Worm (Caenorhabditis elegans) whole organism, L1 larva: ENCODE results near the gene egl-13.
A peak's percentile ranks its signal among the peaks of the same experiment; 100 is the strongest.

Experiments used
- F16B12.6 ChIP-seq: fragments of 150-350 bp; optimal IDR thresholded peaks from 2 replicates; lab custom pipeline; 2014; ENCODE audit warnings: missing biosample characterization, missing genetic modification characterization
- aha-1 ChIP-seq: fragments of 150-350 bp; optimal IDR thresholded peaks from 2 replicates; lab custom pipeline; 2014; ENCODE audit warnings: missing biosample characterization, missing genetic modification characterization
- alr-1 ChIP-seq: fragments of 200-800 bp; sonication (Bioruptor generic); optimal IDR thresholded peaks from 2 replicates; lab custom pipeline; 2018; ENCODE audit warnings: borderline replicate concordance, mild to moderate bottlenecking, missing genetic modification characterization, missing compliant biosample characterization
- aly-2 ChIP-seq: fragments of 150-350 bp; optimal IDR thresholded peaks from 2 replicates; lab custom pipeline; 2014; ENCODE audit warnings: missing biosample characterization, missing genetic modification characterization
- blmp-1 ChIP-seq: fragments of 150-350 bp; optimal IDR thresholded peaks from 2 replicates; lab custom pipeline; 2014; ENCODE audit warnings: missing biosample characterization, missing genetic modification characterization
- ceh-63 ChIP-seq: fragments of 200-800 bp; sonication (Bioruptor generic); optimal IDR thresholded peaks from 2 replicates; lab custom pipeline; 2018; ENCODE audit warnings: mild to moderate bottlenecking, missing genetic modification characterization, missing compliant biosample characterization
- ceh-8 ChIP-seq: fragments of 200-800 bp; sonication (Bioruptor generic); optimal IDR thresholded peaks from 2 replicates; lab custom pipeline; 2018; ENCODE audit warnings: mild to moderate bottlenecking, missing genetic modification characterization, moderate library complexity, missing compliant biosample characterization
- dpl-1 ChIP-seq, 3 experiments: fragments of 150-350 bp in 2 of 3; sonication (generic microtip) in 1 of 3; optimal IDR thresholded peaks; 2 replicates each; lab custom pipeline; 2014 to 2017; ENCODE audit warnings: missing biosample characterization in 3 of 3, missing genetic modification characterization in 3 of 3, missing genetic modification reagents in 3 of 3
- dsc-1 ChIP-seq: sonication (generic microtip); optimal IDR thresholded peaks from 2 replicates; lab custom pipeline; 2016; ENCODE audit warnings: mild to moderate bottlenecking, missing genetic modification characterization, missing compliant biosample characterization
- efl-1 ChIP-seq, 4 experiments: fragments of 150-350 bp; optimal IDR thresholded peaks in 3 of 4; peaks in 1 of 4; 1 replicate in 1 of 4; 2 replicates in 3 of 4; lab custom pipeline; 2014; ENCODE audit warnings: missing biosample characterization in 2 of 4, missing genetic modification characterization in 2 of 4, missing genetic modification reagents in 2 of 4
- efl-3 ChIP-seq: fragments of 200-800 bp; sonication (Bioruptor generic); optimal IDR thresholded peaks from 2 replicates; lab custom pipeline; 2018; ENCODE audit warnings: mild to moderate bottlenecking, missing genetic modification characterization, missing compliant biosample characterization
- elt-2 ChIP-seq: sonication (generic microtip); optimal IDR thresholded peaks from 2 replicates; lab custom pipeline; 2016; ENCODE audit warnings: missing genetic modification characterization, mild to moderate bottlenecking, inconsistent platforms, missing compliant biosample characterization, missing genetic modification reagents
- elt-3 ChIP-seq, 6 experiments: fragments of 150-350 bp in 1 of 6; sonication (generic microtip); optimal IDR thresholded peaks; 2 replicates each; lab custom pipeline; 2017 to 2018; ENCODE audit warnings: missing biosample characterization in 6 of 6, missing genetic modification characterization in 6 of 6, inconsistent platforms in 1 of 6
- fkh-10 ChIP-seq: sonication (generic microtip); optimal IDR thresholded peaks from 2 replicates; lab custom pipeline; 2017; ENCODE audit warnings: missing biosample characterization, missing genetic modification reagents, missing genetic modification characterization
- fkh-8 ChIP-seq: sonication (generic microtip); optimal IDR thresholded peaks from 2 replicates; lab custom pipeline; 2016; ENCODE audit warnings: mild to moderate bottlenecking, missing genetic modification characterization, missing compliant biosample characterization
- grh-1 ChIP-seq: fragments of 200-800 bp; sonication (Bioruptor generic); IDR thresholded peaks from 2 replicates; pipeline ENCODE4 v1.3.6; 2022; ENCODE audit warnings: missing genetic modification reagents, missing genetic modification characterization, missing compliant biosample characterization
- hlh-17 ChIP-seq: fragments of 200-800 bp; sonication (Bioruptor generic); optimal IDR thresholded peaks from 2 replicates; lab custom pipeline; 2018; ENCODE audit warnings: missing genetic modification characterization, mild to moderate bottlenecking, missing compliant biosample characterization, moderate library complexity, borderline replicate concordance
- hpl-2 ChIP-seq: fragments of 150-350 bp; optimal IDR thresholded peaks from 2 replicates; lab custom pipeline; 2014; ENCODE audit warnings: missing biosample characterization, missing genetic modification reagents, missing genetic modification characterization
- isw-1 ChIP-seq: fragments of 200-800 bp; sonication (Bioruptor generic); IDR thresholded peaks from 2 replicates; pipeline ENCODE4 v1.3.6; 2022; ENCODE audit warnings: missing genetic modification characterization, missing compliant biosample characterization
- jun-1 ChIP-seq: fragments of 150-350 bp; optimal IDR thresholded peaks from 2 replicates; lab custom pipeline; 2014; ENCODE audit warnings: missing biosample characterization, missing genetic modification reagents, missing genetic modification characterization
- lin-14 ChIP-seq: fragments of 200-800 bp; sonication (Bioruptor generic); optimal IDR thresholded peaks from 2 replicates; lab custom pipeline; 2018; ENCODE audit warnings: mild to moderate bottlenecking, missing genetic modification characterization, moderate library complexity, missing compliant biosample characterization
- lin-15B ChIP-seq: fragments of 150-350 bp; sonication (generic microtip); optimal IDR thresholded peaks from 3 replicates; lab custom pipeline; 2014; ENCODE audit warnings: missing biosample characterization, missing genetic modification characterization
- lin-35 ChIP-seq, 2 experiments: fragments of 150-350 bp; optimal IDR thresholded peaks; 2 replicates each; lab custom pipeline; 2014; ENCODE audit warnings: missing biosample characterization in 2 of 2, missing genetic modification characterization in 2 of 2, missing genetic modification reagents in 2 of 2
- lsy-2 ChIP-seq, 2 experiments: fragments of 150-350 bp; optimal IDR thresholded peaks; 2 replicates each; lab custom pipeline; 2014; ENCODE audit warnings: missing biosample characterization in 2 of 2, missing genetic modification characterization in 2 of 2
- mdl-1 ChIP-seq, 2 experiments: fragments of 150-350 bp; optimal IDR thresholded peaks; 2 replicates each; lab custom pipeline; 2014 to 2017; ENCODE audit warnings: missing biosample characterization in 2 of 2, missing genetic modification characterization in 2 of 2, inconsistent platforms in 1 of 2
- mef-2 ChIP-seq: fragments of 150-350 bp; optimal IDR thresholded peaks from 2 replicates; lab custom pipeline; 2014; ENCODE audit warnings: missing biosample characterization, missing genetic modification characterization
- mep-1 ChIP-seq: fragments of 150-350 bp; optimal IDR thresholded peaks from 2 replicates; lab custom pipeline; 2014; ENCODE audit warnings: missing biosample characterization, missing genetic modification characterization
- nhr-19 ChIP-seq: fragments of 200-800 bp; sonication (Bioruptor generic); conservative IDR thresholded peaks from 2 replicates; pipeline ENCODE4 v1.3.6; 2022; ENCODE audit warnings: missing genetic modification characterization, missing compliant biosample characterization
- nhr-20 ChIP-seq: sonication (generic microtip); optimal IDR thresholded peaks from 2 replicates; lab custom pipeline; 2016; ENCODE audit warnings: mild to moderate bottlenecking, missing genetic modification characterization, missing compliant biosample characterization
- nhr-237 ChIP-seq: fragments of 150-350 bp; optimal IDR thresholded peaks from 2 replicates; lab custom pipeline; 2014; ENCODE audit warnings: missing biosample characterization, missing genetic modification characterization
- nhr-71 ChIP-seq: sonication (generic microtip); optimal IDR thresholded peaks from 2 replicates; lab custom pipeline; 2016; ENCODE audit warnings: mild to moderate bottlenecking, missing genetic modification characterization, moderate library complexity, missing compliant biosample characterization
- nhr-76 ChIP-seq: sonication (generic microtip); optimal IDR thresholded peaks from 2 replicates; lab custom pipeline; 2017; ENCODE audit warnings: missing biosample characterization, missing genetic modification characterization
- nhr-90 ChIP-seq: sonication (generic microtip); optimal IDR thresholded peaks from 2 replicates; lab custom pipeline; 2016; ENCODE audit warnings: mild to moderate bottlenecking, missing genetic modification characterization, missing compliant biosample characterization; ENCODE audit not compliant: poor library complexity
- pag-3 ChIP-seq: sonication (generic microtip); optimal IDR thresholded peaks from 2 replicates; lab custom pipeline; 2017; ENCODE audit warnings: missing genetic modification characterization, mild to moderate bottlenecking, missing compliant biosample characterization, antibody characterized with exemption, borderline replicate concordance; ENCODE audit not compliant: insufficient read depth
- pqm-1 ChIP-seq: sonication (generic microtip); optimal IDR thresholded peaks from 3 replicates; lab custom pipeline; 2017; ENCODE audit warnings: missing biosample characterization, missing genetic modification characterization
- sup-37 ChIP-seq: fragments of 200-800 bp; sonication (Bioruptor generic); optimal IDR thresholded peaks from 2 replicates; lab custom pipeline; 2018; ENCODE audit warnings: mild to moderate bottlenecking, missing genetic modification characterization, missing compliant biosample characterization
- tlp-1 ChIP-seq: fragments of 150-350 bp; optimal IDR thresholded peaks from 2 replicates; lab custom pipeline; 2014; ENCODE audit warnings: missing biosample characterization, missing genetic modification characterization
- unc-130 ChIP-seq: fragments of 150-350 bp; optimal IDR thresholded peaks from 2 replicates; lab custom pipeline; 2017; ENCODE audit warnings: missing biosample characterization, missing genetic modification characterization, inconsistent platforms
- unc-62 ChIP-seq: fragments of 150-350 bp; optimal IDR thresholded peaks from 2 replicates; lab custom pipeline; 2014; ENCODE audit warnings: missing biosample characterization, missing genetic modification reagents, missing genetic modification characterization
- unc-86 ChIP-seq: sonication (generic microtip); optimal IDR thresholded peaks from 2 replicates; lab custom pipeline; 2016; ENCODE audit warnings: missing genetic modification characterization, missing compliant biosample characterization
- unc-98 ChIP-seq: fragments of 200-800 bp; sonication (Bioruptor generic); IDR thresholded peaks from 2 replicates; pipeline ENCODE4 v1.3.6; 2022; ENCODE audit warnings: missing genetic modification characterization, missing compliant biosample characterization
- xbp-1 ChIP-seq: sonication (generic microtip); optimal IDR thresholded peaks from 2 replicates; lab custom pipeline; 2016; ENCODE audit warnings: missing genetic modification characterization, missing compliant biosample characterization
- ztf-11 ChIP-seq, 2 experiments: sonication (generic microtip); optimal IDR thresholded peaks; 2 replicates each; lab custom pipeline; 2016 to 2017; ENCODE audit warnings: missing genetic modification characterization in 2 of 2, missing biosample characterization in 1 of 2, missing compliant biosample characterization in 1 of 2

Gene egl-13

DNA sequence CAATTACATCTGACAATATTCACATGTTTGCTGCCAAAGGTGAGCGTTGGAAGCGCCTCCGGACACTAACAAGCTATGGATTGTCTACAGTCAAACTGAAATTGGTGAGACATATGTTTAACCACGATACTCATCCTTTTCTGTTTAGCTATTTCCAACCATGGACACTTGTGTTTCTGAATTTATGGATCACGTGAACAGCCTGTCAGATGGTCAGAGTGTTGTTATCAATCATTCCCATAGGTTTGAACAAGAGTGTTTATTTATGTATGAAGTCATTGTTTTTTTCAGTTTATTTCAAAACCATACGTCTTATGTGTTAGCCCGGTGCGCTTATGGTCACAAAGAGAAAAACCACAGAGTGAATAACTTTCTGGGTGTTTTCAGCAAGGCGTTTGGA lies 51.7 kb downstream of the egl-13 start:
- no peak for TF ChIP-seq hlh-17 (GFP tag; lab: Kevin White, UChicago)
- TF ChIP-seq efl-3 (GFP tag; lab: Kevin White, UChicago) = no peak
- TF ChIP-seq dsc-1 (tag; lab: Kevin White, UChicago) = no peak
- TF ChIP-seq lin-15B (tag; lab: Kevin White, UChicago) = no peak
- TF ChIP-seq F16B12.6 = no peak
- TF ChIP-seq elt-3 (tag; optimal IDR thresholded peaks at IDR 0.05; lab: Kevin White, UChicago) = peak in 1 of 6 experiments; percentile 24
- no peak for TF ChIP-seq ztf-11 (tag; optimal IDR thresholded peaks at IDR 0.05; lab: Kevin White, UChicago)
- no peak for TF ChIP-seq unc-130
- no peak for TF ChIP-seq xbp-1 (tag; lab: Kevin White, UChicago)
- TF ChIP-seq mep-1 = no peak
- TF ChIP-seq mdl-1 (tag; optimal IDR thresholded peaks at IDR 0.05; lab: Kevin White, UChicago) = no peak
- TF ChIP-seq alr-1 (tag; lab: Kevin White, UChicago) = no peak
- no peak for TF ChIP-seq hpl-2 (GFP tag; lab: Kevin White, UChicago)
- TF ChIP-seq dpl-1 (GFP tag; optimal IDR thresholded peaks at IDR 0.05; lab: Kevin White, UChicago) = no peak
- TF ChIP-seq unc-98 (GFP tag; lab: Robert Waterston, UW) = no peak
- TF ChIP-seq efl-1 (optimal IDR thresholded peaks at IDR 0.05; lab: Kevin White, UChicago) = no peak
- peak in 1 of 2 experiments; percentile 29 for TF ChIP-seq efl-1 (GFP tag; optimal IDR thresholded peaks at IDR 0.05 in 1 of 2; lab: Kevin White, UChicago)
- no peak for TF ChIP-seq sup-37 (GFP tag; lab: Kevin White, UChicago)
- no peak for TF ChIP-seq tlp-1 (tag; lab: Kevin White, UChicago)
- no peak for TF ChIP-seq pqm-1 (tag; lab: Kevin White, UChicago)
- TF ChIP-seq jun-1 (tag; lab: Kevin White, UChicago) = no peak
- no peak for TF ChIP-seq nhr-237
- TF ChIP-seq mef-2 = no peak
- TF ChIP-seq fkh-10 = no peak
- TF ChIP-seq nhr-19 (GFP tag; lab: Robert Waterston, UW) = no peak
- TF ChIP-seq aha-1 = no peak
- TF ChIP-seq aly-2 (tag; lab: Kevin White, UChicago) = no peak
- peak; percentile 27 for TF ChIP-seq nhr-90 (tag; lab: Kevin White, UChicago)
- TF ChIP-seq ceh-8 (GFP tag; lab: Kevin White, UChicago) = no peak
- TF ChIP-seq pag-3 = no peak
- no peak for TF ChIP-seq elt-2 (tag; lab: Kevin White, UChicago)
- no peak for TF ChIP-seq blmp-1 (tag; lab: Kevin White, UChicago)
- no peak for TF ChIP-seq isw-1
- no peak for TF ChIP-seq lin-14 (GFP tag; lab: Kevin White, UChicago)
- TF ChIP-seq unc-62 (GFP tag; lab: Kevin White, UChicago) = no peak
- TF ChIP-seq lsy-2 (tag; optimal IDR thresholded peaks at IDR 0.05; lab: Kevin White, UChicago) = no peak
- TF ChIP-seq nhr-71 (tag; lab: Kevin White, UChicago) = peak; percentile 35
- TF ChIP-seq nhr-76 (tag; lab: Kevin White, UChicago) = no peak
- peak in 1 of 2 experiments; percentile 53 for TF ChIP-seq lin-35 (GFP tag; optimal IDR thresholded peaks at IDR 0.05; lab: Kevin White, UChicago)
- no peak for TF ChIP-seq ceh-63
- no peak for TF ChIP-seq fkh-8
- no peak for TF ChIP-seq grh-1 (GFP tag; lab: Robert Waterston, UW)
- TF ChIP-seq unc-86 (tag; lab: Kevin White, UChicago) = no peak
- TF ChIP-seq nhr-20 (tag; lab: Kevin White, UChicago) = peak; percentile 36
